Fruit fly (Drosophila melanogaster) S2 (cell line): ENCODE data around the gene CG13737.

Source experiments
- CG8478 ChIP-seq: fragments of >200 bp; optimal IDR thresholded peaks from 2 replicates; lab custom pipeline; 2018
- CTCF ChIP-seq, 2 experiments: fragments of >200 bp; optimal IDR thresholded peaks; 2 replicates each; lab custom pipeline; 2018

DNA sequence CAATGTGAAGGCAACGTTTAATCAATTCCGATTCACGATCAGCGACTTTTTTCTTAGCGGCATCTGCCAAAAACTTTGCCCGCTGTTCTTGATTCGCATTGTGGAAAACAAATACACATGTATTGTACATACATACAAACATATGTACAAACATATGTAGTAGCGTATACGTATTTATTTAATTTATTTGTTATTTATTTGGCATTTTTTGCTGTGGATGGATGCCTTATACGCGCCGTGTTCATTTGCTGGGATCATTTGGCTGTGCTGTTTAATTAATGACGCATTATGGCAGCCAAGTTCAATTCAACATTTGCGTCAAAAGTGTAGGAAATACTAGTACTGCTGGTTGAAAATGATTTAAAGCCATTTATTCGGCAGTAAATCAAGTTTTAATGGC is 34.0 kb downstream of the CG13737 start:
- no peak for TF ChIP-seq CG8478
- TF ChIP-seq CTCF (optimal IDR thresholded peaks at IDR 0.05; lab: Kevin White, UChicago) = no peak
